Fruit fly (Drosophila melanogaster): ENCODE results near the gene ltl.
A peak's percentile ranks its signal among the peaks of the same experiment; 100 is the strongest.

Gene ltl

dm6 chr3L:7529081-7530021 lies 10.6 kb downstream of the ltl start:
- peak; percentile 51 for TF ChIP-seq noc (tag; optimal IDR thresholded peaks at IDR 0.05)

dm6 chr3L:7530461-7531338 lies 11.9 kb downstream of the ltl start:
- no peak for TF ChIP-seq noc (tag; optimal IDR thresholded peaks at IDR 0.05)

- TF ChIP-seq noc (tag; optimal IDR thresholded peaks at IDR 0.05), result no peak
These were observed 20.9 kb downstream of the ltl start, which contains the start of gene CG16998 for dm6 chr3L:7539736-7540135. TSS of gene CG16998 (minus strand) at chr3L:7539836.

DNA sequence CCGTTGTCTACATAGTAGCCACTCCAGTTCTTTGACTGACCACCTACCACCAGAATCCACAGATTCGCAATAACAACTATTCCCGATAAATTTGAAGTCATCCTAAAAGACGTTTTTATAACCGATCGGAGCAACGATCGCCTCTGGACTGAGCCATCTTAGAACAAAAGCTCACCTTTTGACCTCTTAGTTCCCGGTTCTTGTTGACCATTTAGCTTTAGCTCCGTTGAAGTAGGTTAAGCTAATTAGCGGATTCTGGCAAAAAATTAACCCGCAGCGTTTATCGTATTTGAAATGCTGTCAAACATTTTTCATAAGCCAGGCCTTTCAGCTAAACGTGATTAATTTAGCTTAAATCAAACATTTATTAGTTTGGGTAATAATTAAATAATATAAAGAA lies 22.3 kb downstream of the ltl start, which contains the start of gene CG32374:
Gene CG32374 (minus strand): TSS at position 101 of the 400 bp plus-strand sequence.
- no peak for TF ChIP-seq noc (tag; optimal IDR thresholded peaks at IDR 0.05)

DNA sequence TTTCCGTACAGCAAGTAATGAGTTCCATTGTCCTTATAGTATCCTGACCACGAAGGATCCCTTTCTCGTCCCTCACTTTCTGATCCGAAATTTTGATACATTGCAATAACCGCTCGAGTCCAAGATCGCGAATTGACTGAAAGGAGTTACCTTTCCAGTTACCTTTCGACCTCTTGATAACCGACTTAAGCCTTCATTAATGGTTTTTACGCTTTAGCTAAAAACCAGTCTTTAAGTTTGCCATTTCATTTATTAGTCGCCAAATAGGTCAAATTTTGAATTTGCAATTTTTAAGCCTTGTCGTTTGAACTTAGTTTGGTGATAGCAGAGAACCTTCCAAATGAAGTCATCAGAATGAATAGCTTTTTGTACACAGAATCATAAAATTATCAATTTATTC lies 23.6 kb downstream of the ltl start, which contains the start of gene CG32376:
Gene CG32376 (minus strand): TSS at position 101 of the 400 bp plus-strand sequence.
- TF ChIP-seq noc (tag; optimal IDR thresholded peaks at IDR 0.05), result no peak

dm6 chr3L:7544639-7545183 lies 25.9 kb downstream of the ltl start:
- TF ChIP-seq noc (tag; optimal IDR thresholded peaks at IDR 0.05), result no peak

DNA sequence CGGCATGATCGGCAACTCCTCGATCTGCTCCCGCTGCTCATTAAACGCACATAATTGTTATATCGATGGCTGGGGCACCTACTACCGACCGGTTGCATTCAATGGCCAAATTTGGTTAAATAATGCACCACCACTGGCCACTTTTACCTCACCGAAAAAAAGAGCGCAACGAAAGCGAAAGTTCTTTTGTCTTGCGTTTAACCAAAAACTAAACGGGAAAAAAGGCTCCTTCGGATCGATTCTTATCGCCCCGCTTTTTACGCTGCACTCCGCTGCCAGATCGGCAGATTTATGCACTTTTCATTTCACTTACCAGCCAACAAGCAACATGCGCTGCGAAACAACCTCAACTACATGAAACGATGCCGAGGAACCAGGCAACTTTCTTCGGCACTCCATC lies 26.8 kb downstream of the ltl start:
- TF ChIP-seq noc (tag; optimal IDR thresholded peaks at IDR 0.05), result no peak

DNA sequence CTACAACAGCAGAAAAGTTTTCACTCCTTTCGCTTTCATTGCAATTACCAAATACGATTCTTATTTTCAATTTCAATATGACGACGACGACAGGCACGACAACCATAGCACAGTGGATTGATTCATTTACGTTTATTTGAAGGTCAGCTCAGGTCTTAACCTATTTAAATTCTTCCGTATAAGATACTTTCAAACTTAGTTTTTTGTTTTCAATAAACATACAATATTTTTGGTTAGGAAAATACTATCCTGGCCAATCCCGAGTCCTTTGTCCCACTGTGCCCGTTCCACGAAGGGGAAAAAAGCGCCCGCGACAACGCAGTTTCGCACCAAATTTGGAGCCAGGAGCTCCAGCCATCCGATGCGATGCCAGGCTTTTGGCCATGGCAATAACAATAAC lies 31.4 kb downstream of the ltl start:
- no peak for TF ChIP-seq noc (tag; optimal IDR thresholded peaks at IDR 0.05)

- TF ChIP-seq noc (tag; optimal IDR thresholded peaks at IDR 0.05), result no peak
These were observed 33.6 kb downstream of the ltl start for dm6 chr3L:7552446-7552845.

DNA sequence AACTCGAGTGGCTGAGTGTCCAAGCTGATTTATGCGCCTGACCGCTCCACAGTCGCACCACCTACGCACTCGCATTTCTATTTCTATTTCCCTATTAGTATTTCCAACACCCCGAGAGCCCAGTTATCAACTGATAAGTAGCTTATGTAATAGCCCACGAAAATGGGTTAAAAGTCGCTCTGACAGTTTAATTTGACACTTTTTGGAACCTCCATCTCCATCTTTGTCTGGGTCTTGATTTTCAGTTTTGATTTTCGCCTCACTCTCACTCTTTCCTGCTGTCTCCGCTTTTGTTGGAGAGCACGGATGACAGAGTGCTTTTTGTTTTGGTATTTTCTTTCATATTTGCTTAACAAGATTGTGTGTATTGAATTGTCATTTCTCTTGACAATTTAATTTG lies 34.3 kb downstream of the ltl start:
- TF ChIP-seq noc (tag; optimal IDR thresholded peaks at IDR 0.05), result no peak

dm6 chr3L:7559937-7560336 lies 41.1 kb downstream of the ltl start, which contains the start of gene CG14837:
TSS of gene CG14837 (minus strand) at chr3L:7560037.
- TF ChIP-seq noc (tag; optimal IDR thresholded peaks at IDR 0.05), result no peak

dm6 chr3L:7560580-7560979 lies 41.8 kb downstream of the ltl start:
- TF ChIP-seq noc (tag; optimal IDR thresholded peaks at IDR 0.05), result no peak

dm6 chr3L:7562310-7562709 lies 43.5 kb downstream of the ltl start, which contains the start of gene frac:
TSS of gene frac (plus strand) at chr3L:7562610.
- TF ChIP-seq noc (tag; optimal IDR thresholded peaks at IDR 0.05), result no peak

DNA sequence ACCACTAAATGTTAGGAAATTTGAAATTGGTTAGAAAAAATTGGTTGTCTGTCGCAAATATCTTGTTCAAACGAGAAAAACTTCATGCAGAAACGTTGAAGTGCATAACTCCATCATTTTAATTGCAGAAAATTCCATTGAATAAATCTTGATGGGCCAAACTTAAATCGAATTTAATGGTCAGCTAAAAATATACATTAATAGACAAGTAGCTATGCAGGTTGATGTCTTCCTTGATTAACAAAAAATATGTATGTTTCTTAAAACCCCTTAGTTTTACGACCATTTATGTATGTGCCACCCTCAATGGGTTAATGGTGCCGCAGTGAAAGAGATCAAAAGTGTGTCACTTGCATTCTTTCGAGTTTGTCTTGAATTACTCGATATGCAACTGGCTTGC lies 54.2 kb downstream of the ltl start:
- no peak for TF ChIP-seq noc (tag; optimal IDR thresholded peaks at IDR 0.05)

All from whole organism, larva.